Worm (Caenorhabditis elegans): ENCODE data around the gene cyn-2.

The cyn-2 gene

DNA sequence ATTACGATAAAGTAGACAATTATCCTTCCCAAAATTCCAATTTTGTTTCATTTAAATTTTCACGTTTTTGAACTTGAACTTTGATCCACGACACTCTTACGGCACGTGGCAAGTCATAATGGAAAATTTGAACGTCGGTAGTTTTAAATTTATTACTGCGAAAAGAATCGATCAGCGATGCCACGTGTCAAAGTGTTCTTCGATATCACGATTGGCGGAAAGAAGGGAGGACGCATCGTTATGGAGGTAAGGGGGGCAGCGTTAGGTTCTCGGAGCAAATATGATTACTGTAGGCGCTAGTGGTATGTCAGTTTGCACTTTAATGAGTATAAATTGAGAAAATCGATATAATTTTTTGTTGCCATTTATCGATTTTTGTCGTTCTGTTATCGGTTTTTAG, at the start of gene cyn-2:
cyn-2 (plus strand) TSS at position 114 of the 400 bp plus-strand sequence.
- no peak for TF ChIP-seq tbx-11 (GFP tag; IDR thresholded peaks at IDR 0.05)

DNA sequence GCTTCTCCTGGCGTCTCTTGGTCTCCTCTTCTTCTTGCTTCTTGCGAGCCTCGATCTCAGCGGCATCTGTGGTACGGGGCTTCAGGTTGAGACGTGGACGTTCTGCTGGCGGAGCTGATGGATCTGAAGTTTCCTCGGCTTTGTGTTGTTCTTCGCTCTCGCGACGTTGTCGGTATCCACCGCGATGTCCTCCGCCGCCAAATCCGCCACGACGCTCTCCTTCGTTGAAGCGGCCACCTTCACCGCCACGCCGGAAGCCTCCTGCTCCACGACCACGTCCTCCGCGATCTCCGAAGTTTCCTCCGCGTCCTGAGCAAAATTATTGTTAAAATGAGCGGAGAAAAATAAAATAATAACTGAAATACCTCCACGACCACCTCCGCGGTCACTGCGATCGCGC, 49.7 kb upstream of the cyn-2 start:
- TF ChIP-seq sea-1 (GFP tag; conservative IDR thresholded peaks at IDR 0.05) (no peak), hmbx-1 (tag; optimal IDR thresholded peaks at IDR 0.05) (no peak), hmg-4 (GFP tag; optimal IDR thresholded peaks at IDR 0.05) (no peak), ets-7 (tag; optimal IDR thresholded peaks at IDR 0.05) (no peak), B0310.2 (tag; optimal IDR thresholded peaks at IDR 0.05) (no peak), scrt-1 (GFP tag; IDR thresholded peaks at IDR 0.05) (no peak), ceh-36 (tag; optimal IDR thresholded peaks at IDR 0.05) (no peak)

DNA sequence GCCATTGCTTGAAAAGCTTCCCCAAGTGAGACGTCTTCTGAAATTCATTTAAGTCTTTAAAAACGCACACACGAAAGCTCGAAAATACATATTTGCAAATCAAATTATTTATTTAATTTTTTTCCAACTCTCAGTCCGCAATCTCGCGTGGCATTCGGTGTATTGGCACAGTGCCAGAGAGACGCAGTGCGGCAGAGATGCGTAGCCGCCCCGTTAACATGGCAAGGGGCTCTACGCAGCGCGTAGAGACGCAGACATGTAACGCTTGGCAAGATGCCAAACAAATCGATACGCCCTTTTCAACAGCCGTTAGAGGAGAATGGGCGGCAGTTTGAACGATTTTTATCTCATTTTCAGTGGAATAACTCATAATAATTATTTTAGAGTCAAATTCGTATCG, 48.9 kb upstream of the cyn-2 start, which contains the start of the genes drr-2 and set-16:
drr-2 (minus strand) TSS at position 37 of the 400 bp plus-strand sequence.
set-16 (plus strand) TSS at position 383 of the 400 bp plus-strand sequence.
- peak; percentile 82 for TF ChIP-seq hmg-4 (GFP tag; optimal IDR thresholded peaks at IDR 0.05)
- peak; percentile 20; the same call in 1 of the 2 replicates for TF ChIP-seq tbx-37 (GFP tag; conservative IDR thresholded peaks at IDR 0.05)
- peak; percentile 90 for TF ChIP-seq F13C5.2 (tag; optimal IDR thresholded peaks at IDR 0.05)
- peak; percentile 54; the same call in 1 of the 2 replicates for TF ChIP-seq pes-1 (GFP tag; IDR thresholded peaks at IDR 0.05)
- TF ChIP-seq hmbx-1 (tag; optimal IDR thresholded peaks at IDR 0.05) = no peak
- peak; percentile 51 for TF ChIP-seq ceh-36 (tag; optimal IDR thresholded peaks at IDR 0.05)
- TF ChIP-seq flt-1 (GFP tag; IDR thresholded peaks at IDR 0.05) = peak; percentile 50
- TF ChIP-seq tra-4 (tag; optimal IDR thresholded peaks at IDR 0.05) = peak; percentile 34
- TF ChIP-seq ets-7 (tag; optimal IDR thresholded peaks at IDR 0.05) = peak; percentile 34
- peak; percentile 67; the same call in 1 of the 2 replicates for TF ChIP-seq sea-1 (GFP tag; conservative IDR thresholded peaks at IDR 0.05)
- TF ChIP-seq ceh-13 (GFP tag; optimal IDR thresholded peaks at IDR 0.05) = no peak
- no peak for TF ChIP-seq ama-1 (optimal IDR thresholded peaks at IDR 0.05)

ce11 chrIII:13644279-13644678, 48.2 kb upstream of the cyn-2 start:
- no peak for TF ChIP-seq flt-1 (GFP tag; IDR thresholded peaks at IDR 0.05)
- TF ChIP-seq aly-1 (tag; optimal IDR thresholded peaks at IDR 0.05) = peak; percentile 7
- no peak for TF ChIP-seq ceh-36 (tag; optimal IDR thresholded peaks at IDR 0.05)
- no peak for TF ChIP-seq ama-1 (optimal IDR thresholded peaks at IDR 0.05)
- TF ChIP-seq B0310.2 (tag; optimal IDR thresholded peaks at IDR 0.05) = no peak

ce11 chrIII:13645885-13646488, 46.5 kb upstream of the cyn-2 start:
- TF ChIP-seq hmbx-1 (tag; optimal IDR thresholded peaks at IDR 0.05) (no peak), B0310.2 (tag; optimal IDR thresholded peaks at IDR 0.05) (no peak), F13C5.2 (tag; optimal IDR thresholded peaks at IDR 0.05) (no peak), ceh-13 (GFP tag; optimal IDR thresholded peaks at IDR 0.05) (no peak), hmg-4 (GFP tag; optimal IDR thresholded peaks at IDR 0.05) (no peak), scrt-1 (GFP tag; IDR thresholded peaks at IDR 0.05) (0 out of 2 replicates have a peak, but pooled peaks have one; percentile 7), pes-1 (GFP tag; IDR thresholded peaks at IDR 0.05) (no peak)

ce11 chrIII:13648540-13648939, 43.9 kb upstream of the cyn-2 start:
- TF ChIP-seq hnd-1 (tag; optimal IDR thresholded peaks at IDR 0.05) (no peak), tbx-11 (GFP tag; IDR thresholded peaks at IDR 0.05) (0 out of 2 replicates have a peak, but pooled peaks have one; percentile 22)

DNA sequence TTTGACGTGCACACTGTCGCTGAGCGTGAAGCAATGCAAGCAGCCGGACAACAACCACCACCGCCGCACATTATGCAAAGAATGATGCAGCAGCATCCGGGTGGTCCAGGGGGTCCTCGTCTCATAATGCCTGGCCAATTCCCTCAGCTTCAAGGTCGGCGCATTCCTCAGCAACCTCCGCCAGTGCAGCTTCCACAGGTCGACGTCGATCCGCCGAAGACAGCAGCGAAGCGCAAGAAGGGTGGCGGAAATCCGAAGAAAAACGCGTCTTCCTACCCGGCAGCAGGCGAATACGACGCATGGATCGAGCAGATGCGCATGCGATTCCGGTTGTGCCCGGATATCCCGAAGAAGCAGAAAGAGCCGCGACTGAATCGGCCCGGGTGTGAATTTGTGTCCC, 41.1 kb upstream of the cyn-2 start:
- peak; percentile 39 for TF ChIP-seq aly-1 (tag; optimal IDR thresholded peaks at IDR 0.05)
- no peak for TF ChIP-seq F13C5.2 (tag; optimal IDR thresholded peaks at IDR 0.05)
- no peak for TF ChIP-seq ceh-13 (GFP tag; optimal IDR thresholded peaks at IDR 0.05)
- no peak for TF ChIP-seq hmbx-1 (tag; optimal IDR thresholded peaks at IDR 0.05)

DNA sequence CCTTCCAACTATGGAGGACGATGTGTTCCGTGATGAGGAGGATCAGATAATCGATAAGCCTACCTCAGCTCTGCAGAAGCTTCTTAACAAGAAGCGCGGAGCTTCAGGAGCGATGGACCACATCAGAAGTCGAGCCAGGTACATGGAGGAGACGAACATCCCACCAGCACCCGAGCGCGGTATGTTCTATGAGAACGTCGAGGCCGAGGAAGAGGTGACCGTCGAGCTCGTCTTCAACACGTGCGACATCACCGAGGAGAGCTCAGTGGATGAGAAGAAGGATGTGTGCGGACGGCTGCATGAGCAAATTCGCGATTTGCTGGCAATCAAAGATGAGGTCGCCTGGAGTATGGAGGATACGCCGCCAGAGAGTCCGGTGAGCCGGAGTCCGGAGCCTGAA, 40.5 kb upstream of the cyn-2 start:
- TF ChIP-seq hmbx-1 (tag; optimal IDR thresholded peaks at IDR 0.05) = no peak
- TF ChIP-seq sea-1 (GFP tag; conservative IDR thresholded peaks at IDR 0.05) = no peak
- no peak for TF ChIP-seq tra-4 (tag; optimal IDR thresholded peaks at IDR 0.05)
- no peak for TF ChIP-seq tbx-11 (GFP tag; IDR thresholded peaks at IDR 0.05)
- no peak for TF ChIP-seq F13C5.2 (tag; optimal IDR thresholded peaks at IDR 0.05)

ce11 chrIII:13652708-13653107, 39.8 kb upstream of the cyn-2 start:
- TF ChIP-seq aly-1 (tag; optimal IDR thresholded peaks at IDR 0.05) (no peak), B0310.2 (tag; optimal IDR thresholded peaks at IDR 0.05) (no peak), scrt-1 (GFP tag; IDR thresholded peaks at IDR 0.05) (no peak), tbx-37 (GFP tag; conservative IDR thresholded peaks at IDR 0.05) (no peak), tbx-11 (GFP tag; IDR thresholded peaks at IDR 0.05) (no peak), F13C5.2 (tag; optimal IDR thresholded peaks at IDR 0.05) (no peak)

DNA sequence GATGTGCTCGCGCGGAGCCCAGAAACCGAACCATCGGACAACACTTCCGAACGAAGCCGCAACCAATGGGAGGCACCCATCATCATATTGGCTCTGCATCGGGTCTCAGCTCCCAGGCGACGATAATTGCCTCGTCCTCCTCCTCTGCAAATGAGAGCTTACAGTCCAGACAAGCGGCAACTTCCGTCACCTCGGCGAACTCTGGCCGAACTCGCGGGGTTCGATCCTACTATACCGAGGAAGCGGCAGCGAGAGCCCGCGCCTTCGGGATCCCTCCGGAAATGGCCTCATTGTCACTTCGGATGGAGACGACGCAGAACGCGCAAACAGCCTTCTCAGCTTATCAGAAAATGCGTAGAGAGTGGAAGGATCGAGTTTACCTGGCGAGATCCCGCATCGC, 37.5 kb upstream of the cyn-2 start:
- TF ChIP-seq hmg-4 (GFP tag; optimal IDR thresholded peaks at IDR 0.05) (peak; percentile 14), tbx-37 (GFP tag; conservative IDR thresholded peaks at IDR 0.05) (no peak)
